Fruit fly (Drosophila melanogaster): ENCODE results near the gene CG9698.

DNA sequence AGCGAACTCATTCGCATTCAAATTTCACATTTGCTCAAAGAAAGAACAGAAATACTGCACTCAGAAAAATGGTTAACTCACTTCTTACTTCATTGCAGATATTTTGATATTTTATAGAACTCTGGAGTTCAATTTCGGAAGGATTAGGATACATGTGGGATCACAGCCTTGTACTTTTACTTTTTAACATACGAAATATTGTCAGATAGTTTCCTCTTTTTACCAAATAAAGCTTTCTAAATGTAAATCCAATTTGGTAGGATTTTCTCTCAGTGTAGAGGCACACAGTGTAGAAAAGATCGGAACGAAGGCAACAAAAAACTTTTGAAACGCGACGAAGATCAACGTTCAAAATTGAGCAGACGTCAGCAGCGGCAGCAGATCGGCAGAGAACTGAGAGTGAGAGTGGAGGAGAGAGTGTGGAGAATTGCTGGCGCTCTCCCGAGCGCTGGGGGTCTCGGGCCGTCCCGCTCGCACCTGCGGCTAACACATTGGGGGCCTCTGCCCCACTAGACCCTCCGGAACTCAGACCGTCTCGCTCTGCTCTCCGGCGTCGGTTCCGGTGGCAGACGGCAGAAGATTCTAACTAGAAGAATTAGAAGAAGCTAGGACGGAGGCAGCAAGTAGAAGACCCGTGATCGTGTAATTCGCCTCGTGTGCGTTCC is 17.5 kb downstream of the CG9698 start, which contains the start of gene tmod:
- TF ChIP-seq EcR (GFP tag; optimal IDR thresholded peaks at IDR 0.05) (no peak), Snoo (tag; optimal IDR thresholded peaks at IDR 0.05) (no peak), CG4496 (GFP tag; IDR thresholded peaks at IDR 0.05) (peak; percentile 50; the same call in 1 of the 3 replicates), rn (GFP tag; IDR thresholded peaks at IDR 0.05) (no peak)

Data from whole organism, pupa.